Fruit fly (Drosophila melanogaster) whole organism, embryonic: Measurements from ENCODE around the gene IFT43.

Source experiments
- BEAF-32 ChIP-seq: fragments of 200-800 bp; sonication (Bioruptor generic); optimal IDR thresholded peaks from 3 replicates; lab custom pipeline; 2017; ENCODE audit warnings: missing biosample characterization, missing genetic modification characterization, mild to moderate bottlenecking, moderate library complexity, missing genetic modification reagents
- CG10543 ChIP-seq: fragments of 200-800 bp; sonication (Bioruptor generic); optimal IDR thresholded peaks from 3 replicates; lab custom pipeline; 2017; ENCODE audit warnings: missing biosample characterization, mild to moderate bottlenecking, missing genetic modification characterization, moderate library complexity
- CG11560 ChIP-seq: fragments of 200-800 bp; sonication (Bioruptor generic); IDR thresholded peaks from 3 replicates; pipeline ENCODE4 v1.3.6; 2022; ENCODE audit warnings: missing biosample characterization, missing genetic modification characterization
- CG12104 ChIP-seq: fragments of 200-800 bp; sonication (Bioruptor generic); optimal IDR thresholded peaks from 3 replicates; lab custom pipeline; 2016; ENCODE audit warnings: missing biosample characterization, missing genetic modification characterization
- CG12236 ChIP-seq: fragments of 200-800 bp; sonication (Bioruptor generic); optimal IDR thresholded peaks from 2 replicates; lab custom pipeline; 2016; ENCODE audit warnings: missing biosample characterization, missing genetic modification characterization
- CG1233 ChIP-seq: fragments of 200-800 bp; sonication (Bioruptor generic); optimal IDR thresholded peaks from 4 replicates; lab custom pipeline; 2018; ENCODE audit warnings: missing biosample characterization, mild to moderate bottlenecking, missing genetic modification characterization
- CG12769 ChIP-seq: fragments of 200-800 bp; sonication (Bioruptor generic); optimal IDR thresholded peaks from 2 replicates; lab custom pipeline; 2019; ENCODE audit warnings: missing biosample characterization, mild to moderate bottlenecking, missing genetic modification characterization, moderate library complexity
- CG14860 ChIP-seq: fragments of 200-800 bp; sonication (Bioruptor generic); IDR thresholded peaks from 3 replicates; pipeline ENCODE4 v1.3.6; 2022; ENCODE audit warnings: missing biosample characterization, missing genetic modification characterization; ENCODE audit not compliant: partially characterized antibody
- CG15269 ChIP-seq: fragments of 200-800 bp; sonication (Bioruptor generic); optimal IDR thresholded peaks from 2 replicates; lab custom pipeline; 2018; ENCODE audit warnings: missing biosample characterization, mild to moderate bottlenecking, missing genetic modification characterization, moderate library complexity
- CG1647 ChIP-seq: fragments of 200-800 bp; sonication (Bioruptor generic); optimal IDR thresholded peaks from 3 replicates; lab custom pipeline; 2016; ENCODE audit warnings: missing biosample characterization, missing genetic modification characterization
- CG16815 ChIP-seq: fragments of 200-800 bp; sonication (Bioruptor generic); optimal IDR thresholded peaks from 3 replicates; lab custom pipeline; 2017; ENCODE audit warnings: missing biosample characterization, mild to moderate bottlenecking, missing genetic modification characterization
- CG17186 ChIP-seq: fragments of 200-800 bp; sonication (Bioruptor generic); optimal IDR thresholded peaks from 3 replicates; lab custom pipeline; 2017; ENCODE audit warnings: missing biosample characterization, missing genetic modification reagents, missing genetic modification characterization
- CG17912 ChIP-seq: fragments of 200-800 bp; sonication (Bioruptor generic); optimal IDR thresholded peaks from 2 replicates; lab custom pipeline; 2018; ENCODE audit warnings: missing biosample characterization, mild to moderate bottlenecking, missing genetic modification characterization
- CG34376 ChIP-seq: fragments of 200-800 bp; sonication (Bioruptor generic); optimal IDR thresholded peaks from 2 replicates; lab custom pipeline; 2018; ENCODE audit warnings: missing biosample characterization, mild to moderate bottlenecking, missing genetic modification characterization
- CG4328 ChIP-seq: fragments of 200-800 bp; sonication (Bioruptor generic); optimal IDR thresholded peaks from 3 replicates; lab custom pipeline; 2017; ENCODE audit warnings: missing biosample characterization, missing genetic modification reagents, missing genetic modification characterization
- CG4707 ChIP-seq: fragments of 200-800 bp; sonication (Bioruptor generic); optimal IDR thresholded peaks from 2 replicates; lab custom pipeline; 2018; ENCODE audit warnings: missing biosample characterization, mild to moderate bottlenecking, missing genetic modification characterization, moderate library complexity
- CG7786 ChIP-seq: fragments of 200-800 bp; sonication (Bioruptor generic); optimal IDR thresholded peaks from 2 replicates; lab custom pipeline; 2016; ENCODE audit warnings: missing biosample characterization, missing genetic modification characterization
- CG7987 ChIP-seq: fragments of 200-800 bp; sonication (Bioruptor generic); optimal IDR thresholded peaks from 2 replicates; lab custom pipeline; 2018; ENCODE audit warnings: missing biosample characterization, mild to moderate bottlenecking, missing genetic modification characterization, moderate library complexity
- CG9215 ChIP-seq: fragments of 200-800 bp; sonication (Bioruptor generic); IDR thresholded peaks from 2 replicates; pipeline ENCODE4 v1.3.6; 2022; ENCODE audit warnings: missing biosample characterization, missing genetic modification characterization
- HmgD ChIP-seq: fragments of 200-800 bp; sonication (Bioruptor generic); optimal IDR thresholded peaks from 3 replicates; lab custom pipeline; 2016; ENCODE audit warnings: missing biosample characterization, missing genetic modification characterization
- Kr ChIP-seq: fragments of 200-800 bp; sonication (Bioruptor generic); optimal IDR thresholded peaks from 2 replicates; lab custom pipeline; 2017; ENCODE audit warnings: missing biosample characterization, mild to moderate bottlenecking, missing genetic modification characterization
- Lhr ChIP-seq: fragments of 200-800 bp; sonication (Bioruptor generic); optimal IDR thresholded peaks from 3 replicates; lab custom pipeline; 2017; ENCODE audit warnings: mild to moderate bottlenecking, missing biosample characterization, missing genetic modification reagents, missing genetic modification characterization
- NC2β ChIP-seq: fragments of 200-800 bp; sonication (Bioruptor generic); optimal IDR thresholded peaks from 2 replicates; lab custom pipeline; 2016; ENCODE audit warnings: missing biosample characterization, missing genetic modification characterization
- Oaz ChIP-seq: fragments of 200-800 bp; sonication (Bioruptor generic); IDR thresholded peaks from 2 replicates; pipeline ENCODE4 v1.3.6; 2022; ENCODE audit warnings: missing biosample characterization, missing genetic modification characterization
- Side ChIP-seq: fragments of 200-800 bp; sonication (Bioruptor generic); optimal IDR thresholded peaks from 2 replicates; lab custom pipeline; 2016; ENCODE audit warnings: missing biosample characterization, missing genetic modification characterization
- Ssrp ChIP-seq: fragments of 200-800 bp; sonication (Bioruptor generic); optimal IDR thresholded peaks from 2 replicates; lab custom pipeline; 2018; ENCODE audit warnings: missing biosample characterization, mild to moderate bottlenecking, missing genetic modification characterization, moderate library complexity
- ac ChIP-seq: fragments of 200-800 bp; sonication (Bioruptor generic); optimal IDR thresholded peaks from 3 replicates; lab custom pipeline; 2017; ENCODE audit warnings: missing biosample characterization, mild to moderate bottlenecking, missing genetic modification characterization
- cwo ChIP-seq: fragments of 200-800 bp; sonication (Bioruptor generic); optimal IDR thresholded peaks from 3 replicates; lab custom pipeline; 2017; ENCODE audit warnings: missing biosample characterization, missing genetic modification characterization, mild to moderate bottlenecking, moderate library complexity, missing genetic modification reagents
- dmrt11E ChIP-seq: fragments of 200-800 bp; sonication (Bioruptor generic); optimal IDR thresholded peaks from 3 replicates; lab custom pipeline; 2018; ENCODE audit warnings: missing biosample characterization, mild to moderate bottlenecking, missing genetic modification characterization, moderate library complexity
- ftz-f1 ChIP-seq: fragments of 200-800 bp; sonication (Bioruptor generic); optimal IDR thresholded peaks from 2 replicates; lab custom pipeline; 2016; ENCODE audit warnings: missing biosample characterization, missing genetic modification characterization
- her ChIP-seq: fragments of 200-800 bp; sonication (Bioruptor generic); optimal IDR thresholded peaks from 2 replicates; lab custom pipeline; 2016; ENCODE audit warnings: missing biosample characterization, missing genetic modification characterization
- ind ChIP-seq: fragments of 200-800 bp; sonication (Bioruptor generic); optimal IDR thresholded peaks from 3 replicates; lab custom pipeline; 2016; ENCODE audit warnings: missing biosample characterization, missing genetic modification characterization
- jigr1 ChIP-seq: fragments of 200-800 bp; sonication (Bioruptor generic); IDR thresholded peaks from 3 replicates; pipeline ENCODE4 v1.3.6; 2022; ENCODE audit warnings: missing biosample characterization, missing genetic modification characterization
- jumu ChIP-seq: fragments of 200-800 bp; sonication (Bioruptor generic); optimal IDR thresholded peaks from 3 replicates; lab custom pipeline; 2016; ENCODE audit warnings: missing biosample characterization, missing genetic modification characterization
- kah ChIP-seq: fragments of 200-800 bp; sonication (Bioruptor generic); optimal IDR thresholded peaks from 2 replicates; lab custom pipeline; 2018; ENCODE audit warnings: missing biosample characterization, mild to moderate bottlenecking, missing genetic modification characterization
- klu ChIP-seq: fragments of 200-800 bp; sonication (Bioruptor generic); IDR thresholded peaks from 2 replicates; pipeline ENCODE4 v1.3.6; 2022; ENCODE audit warnings: missing biosample characterization, missing genetic modification characterization
- knrl ChIP-seq: fragments of 200-800 bp; sonication (Bioruptor generic); IDR thresholded peaks from 3 replicates; pipeline ENCODE4 v1.3.6; 2022; ENCODE audit warnings: missing biosample characterization, missing genetic modification characterization; ENCODE audit not compliant: partially characterized antibody
- lbe ChIP-seq: fragments of 200-800 bp; sonication (Bioruptor generic); optimal IDR thresholded peaks from 2 replicates; lab custom pipeline; 2016; ENCODE audit warnings: missing biosample characterization, mild to moderate bottlenecking, missing genetic modification characterization
- nerfin-2 ChIP-seq: fragments of 200-800 bp; sonication (Bioruptor generic); IDR thresholded peaks from 2 replicates; pipeline ENCODE4 v1.3.6; 2022; ENCODE audit warnings: missing biosample characterization, missing genetic modification characterization; ENCODE audit not compliant: partially characterized antibody
- rib ChIP-seq: fragments of 200-800 bp; sonication (Bioruptor generic); IDR thresholded peaks from 2 replicates; pipeline ENCODE4 v1.3.6; 2022; ENCODE audit warnings: missing biosample characterization, missing genetic modification characterization
- run ChIP-seq: fragments of 200-800 bp; sonication (Bioruptor generic); optimal IDR thresholded peaks from 3 replicates; lab custom pipeline; 2018; ENCODE audit warnings: missing biosample characterization, mild to moderate bottlenecking, missing genetic modification characterization
- slbo ChIP-seq: fragments of 200-800 bp; sonication (Bioruptor generic); IDR thresholded peaks from 2 replicates; pipeline ENCODE4 v1.3.6; 2022; ENCODE audit warnings: missing biosample characterization, missing genetic modification characterization
- sna ChIP-seq: fragments of 200-800 bp; sonication (Bioruptor generic); IDR thresholded peaks from 2 replicates; pipeline ENCODE4 v1.3.6; 2022; ENCODE audit warnings: missing biosample characterization, missing genetic modification characterization; ENCODE audit not compliant: partially characterized antibody
- sqz ChIP-seq: fragments of 200-800 bp; sonication (Bioruptor generic); optimal IDR thresholded peaks from 3 replicates; lab custom pipeline; 2018; ENCODE audit warnings: missing biosample characterization, mild to moderate bottlenecking, missing genetic modification characterization
- stc ChIP-seq: fragments of 200-800 bp; sonication (Bioruptor generic); IDR thresholded peaks from 2 replicates; pipeline ENCODE4 v1.3.6; 2022; ENCODE audit warnings: missing biosample characterization, missing genetic modification characterization
- sug ChIP-seq: fragments of 200-800 bp; optimal IDR thresholded peaks from 2 replicates; lab custom pipeline; 2019; ENCODE audit warnings: missing biosample characterization, mild to moderate bottlenecking, missing genetic modification characterization, moderate library complexity
- z ChIP-seq: fragments of 200-800 bp; sonication (Bioruptor generic); IDR thresholded peaks from 3 replicates; pipeline ENCODE4 v1.3.6; 2022; ENCODE audit warnings: missing biosample characterization, missing genetic modification characterization
- zen2 ChIP-seq: fragments of 200-800 bp; sonication (Bioruptor generic); IDR thresholded peaks from 3 replicates; pipeline ENCODE4 v1.3.6; 2022; ENCODE audit warnings: missing biosample characterization, missing genetic modification characterization; ENCODE audit not compliant: partially characterized antibody

Gene IFT43

DNA sequence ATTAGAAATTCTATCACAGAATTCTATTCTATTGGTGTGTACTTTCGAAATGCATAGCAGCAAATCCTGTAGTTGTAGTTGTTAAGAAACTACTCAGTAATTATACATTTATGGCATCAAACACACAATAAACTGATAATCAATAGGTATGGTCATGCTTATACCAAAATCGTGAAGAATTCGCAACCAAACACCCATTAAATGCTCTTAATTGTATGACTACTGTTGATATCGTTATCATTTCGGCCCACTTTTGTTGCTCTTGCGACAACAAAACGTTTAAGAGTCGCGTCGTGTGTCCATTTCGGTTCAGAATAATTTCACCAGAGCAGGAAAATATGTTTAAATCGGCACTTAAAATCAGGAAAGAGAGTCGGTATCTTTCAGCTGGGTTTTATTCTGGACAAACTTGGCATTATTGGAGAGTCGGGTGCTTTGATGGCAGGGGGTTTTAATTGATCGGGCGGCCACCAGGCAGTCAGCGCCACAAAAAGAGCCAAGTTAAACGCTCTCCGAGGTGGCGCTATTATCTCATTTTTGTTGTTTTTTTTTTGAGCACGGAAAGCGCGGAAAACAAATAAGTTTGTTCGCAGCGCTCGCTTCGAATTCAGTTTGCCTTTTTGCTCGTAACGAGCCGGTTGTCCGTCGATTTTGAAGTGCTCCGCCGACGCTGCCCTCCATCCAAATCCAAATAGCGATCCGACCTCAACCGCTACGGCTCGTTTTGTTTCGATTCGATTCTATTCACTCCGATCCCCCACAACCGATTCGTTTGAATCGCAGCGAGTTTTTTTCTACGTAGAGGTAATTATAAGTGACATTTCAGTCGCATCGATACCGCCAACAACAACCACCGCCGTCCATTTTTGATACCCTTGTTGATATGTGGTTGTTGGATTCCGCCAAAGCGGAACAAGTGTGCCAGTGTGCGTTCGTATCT, 23.9 kb upstream of the IFT43 start, which contains the start of gene MRP (continued):
- no peak for TF ChIP-seq CG17912 (GFP tag; lab: Kevin White, UChicago)
- TF ChIP-seq nerfin-2 (GFP tag; lab: Robert Waterston, UW): no peak
- no peak for TF ChIP-seq run
- peak; percentile 86 for TF ChIP-seq sug
- no peak for TF ChIP-seq ind
- TF ChIP-seq Kr (GFP tag; lab: Kevin White, UChicago): no peak
- TF ChIP-seq slbo (GFP tag; lab: Robert Waterston, UW): peak; percentile 32
- no peak for TF ChIP-seq CG12236 (GFP tag; lab: Kevin White, UChicago)
- TF ChIP-seq CG34376 (GFP tag; lab: Kevin White, UChicago): peak; percentile 63
- TF ChIP-seq Oaz (GFP tag; lab: Robert Waterston, UW): no peak
- no peak for TF ChIP-seq HmgD (GFP tag; lab: Kevin White, UChicago)
- TF ChIP-seq CG11560 (tag; lab: Robert Waterston, UW): no peak
- TF ChIP-seq CG4328 (GFP tag; lab: Kevin White, UChicago): no peak
- TF ChIP-seq kah (GFP tag; lab: Kevin White, UChicago): peak; percentile 53
- TF ChIP-seq BEAF-32: no peak
- TF ChIP-seq Ssrp: no peak
- no peak for TF ChIP-seq lbe
- no peak for TF ChIP-seq CG17186 (GFP tag; lab: Kevin White, UChicago)
- TF ChIP-seq CG7987 (GFP tag; lab: Kevin White, UChicago): no peak
- TF ChIP-seq CG4707 (GFP tag; lab: Kevin White, UChicago): no peak
- no peak for TF ChIP-seq CG14860 (GFP tag; lab: Robert Waterston, UW)
- peak; percentile 67; the same call in 1 of the 2 replicates for TF ChIP-seq rib
- TF ChIP-seq cwo (GFP tag; lab: Kevin White, UChicago): peak; percentile 9
- no peak for TF ChIP-seq CG1233 (GFP tag; lab: Kevin White, UChicago)
- TF ChIP-seq CG1647 (GFP tag; lab: Kevin White, UChicago): no peak
- TF ChIP-seq sqz (GFP tag; lab: Kevin White, UChicago): peak; percentile 69
- no peak for TF ChIP-seq CG15269 (tag; lab: Kevin White, UChicago)
- no peak for TF ChIP-seq CG7786
- peak; percentile 66 for TF ChIP-seq CG10543 (GFP tag; lab: Kevin White, UChicago)
- TF ChIP-seq jumu: no peak
- peak; percentile 39; the same call in 1 of the 2 replicates for TF ChIP-seq stc
- TF ChIP-seq Side (GFP tag; lab: Kevin White, UChicago): no peak
- no peak for TF ChIP-seq CG9215 (GFP tag; lab: Robert Waterston, UW)
- 0 out of 3 replicates have a peak, but pooled peaks have one; percentile 24 for TF ChIP-seq zen2
- TF ChIP-seq CG12769 (tag; lab: Kevin White, UChicago): peak; percentile 35
- TF ChIP-seq Lhr: no peak
- TF ChIP-seq z (GFP tag; lab: Robert Waterston, UW): peak; percentile 46; the same call in 1 of the 3 replicates
- no peak for TF ChIP-seq ac
- no peak for TF ChIP-seq CG16815 (GFP tag; lab: Kevin White, UChicago)
- no peak for TF ChIP-seq jigr1 (GFP tag; lab: Robert Waterston, UW)
- TF ChIP-seq sna (GFP tag; lab: Robert Waterston, UW): 0 out of 2 replicates have a peak, but pooled peaks have one; percentile 24
- peak; percentile 64 for TF ChIP-seq ftz-f1
- no peak for TF ChIP-seq knrl (GFP tag; lab: Robert Waterston, UW)
- no peak for TF ChIP-seq CG12104 (GFP tag; lab: Kevin White, UChicago)
- TF ChIP-seq NC2β: no peak
- TF ChIP-seq dmrt11E (tag; lab: Kevin White, UChicago): no peak
- TF ChIP-seq her: peak; percentile 8
- no peak for TF ChIP-seq klu (GFP tag; lab: Robert Waterston, UW)
